Worm (Caenorhabditis elegans) whole organism, L2 larva: ENCODE results near the gene F38A1.6.

Source experiments
- elt-3 ChIP-seq: sonication (generic microtip); optimal IDR thresholded peaks from 2 replicates; lab custom pipeline; 2017; ENCODE audit warnings: missing biosample characterization, missing genetic modification characterization
- lin-11 ChIP-seq: fragments of 150-350 bp; sonication (generic microtip); optimal IDR thresholded peaks from 2 replicates; lab custom pipeline; 2014; ENCODE audit warnings: missing biosample characterization, missing genetic modification characterization, inconsistent platforms, mixed read lengths
- nhr-11 ChIP-seq: fragments of 150-350 bp; optimal IDR thresholded peaks from 2 replicates; lab custom pipeline; 2014; ENCODE audit warnings: missing biosample characterization, missing genetic modification characterization
- nhr-129 ChIP-seq: fragments of 150-350 bp; optimal IDR thresholded peaks from 2 replicates; lab custom pipeline; 2014; ENCODE audit warnings: missing biosample characterization, missing genetic modification characterization
- nhr-6 ChIP-seq: fragments of 150-350 bp; optimal IDR thresholded peaks from 2 replicates; lab custom pipeline; 2014; ENCODE audit warnings: missing biosample characterization, missing genetic modification characterization
- unc-39 ChIP-seq: fragments of 150-350 bp; optimal IDR thresholded peaks from 2 replicates; lab custom pipeline; 2014; ENCODE audit warnings: missing biosample characterization, missing genetic modification characterization
- unc-62 ChIP-seq: fragments of 150-350 bp; optimal IDR thresholded peaks from 2 replicates; lab custom pipeline; 2014; ENCODE audit warnings: missing biosample characterization, missing genetic modification reagents, missing genetic modification characterization

DNA sequence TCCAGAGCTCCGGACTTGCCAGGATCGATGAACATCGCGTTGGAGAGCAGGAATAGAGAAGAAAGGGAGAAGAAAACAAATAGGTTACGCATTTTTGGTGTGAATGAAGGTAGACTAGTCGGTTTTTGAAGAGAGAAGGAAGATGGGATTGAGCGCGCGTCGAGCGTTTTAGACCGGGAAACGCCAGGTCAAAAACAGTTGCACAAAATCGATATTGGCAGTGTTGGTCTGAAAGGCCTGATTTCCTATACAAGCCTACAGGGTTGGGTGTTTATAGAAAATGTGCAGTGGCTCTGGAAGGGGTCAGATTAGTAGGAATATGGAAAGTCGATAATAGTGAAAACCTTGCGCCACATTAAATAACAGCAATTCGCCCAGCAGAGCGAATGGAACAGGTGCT lies 46.8 kb upstream of the F38A1.6 start, which contains the start of gene dsl-2:
- TF ChIP-seq unc-39 (tag; lab: Kevin White, UChicago) (no peak), nhr-11 (tag; lab: Kevin White, UChicago) (no peak), lin-11 (no peak), nhr-6 (tag; lab: Kevin White, UChicago) (no peak), elt-3 (no peak), nhr-129 (tag; lab: Kevin White, UChicago) (no peak), unc-62 (no peak)
